Fruit fly (Drosophila melanogaster) whole organism, adult: ENCODE data around the gene CG16984.

Experiments
- CG11617 ChIP-seq: fragments of 200-800 bp; sonication (Bioruptor generic); optimal IDR thresholded peaks from 2 replicates; lab custom pipeline; 2017; ENCODE audit warnings: mild to moderate bottlenecking, missing biosample characterization, missing genetic modification reagents, missing genetic modification characterization
- CG12768 ChIP-seq: fragments of 200-800 bp; sonication (Bioruptor generic); optimal IDR thresholded peaks from 2 replicates; lab custom pipeline; 2017; ENCODE audit warnings: missing biosample characterization, missing genetic modification characterization, mild to moderate bottlenecking, moderate library complexity, missing genetic modification reagents
- CG14711 ChIP-seq: fragments of 200-800 bp; sonication (Bioruptor generic); optimal IDR thresholded peaks from 2 replicates; lab custom pipeline; 2018; ENCODE audit warnings: missing biosample characterization, mild to moderate bottlenecking, missing genetic modification characterization, moderate library complexity
- CG1620 ChIP-seq: fragments of 200-800 bp; sonication (Bioruptor generic); optimal IDR thresholded peaks from 2 replicates; lab custom pipeline; 2016; ENCODE audit warnings: missing biosample characterization, missing genetic modification characterization
- CG33017 ChIP-seq: fragments of 200-800 bp; sonication (Bioruptor generic); optimal IDR thresholded peaks from 2 replicates; lab custom pipeline; 2018; ENCODE audit warnings: missing biosample characterization, mild to moderate bottlenecking, missing genetic modification characterization, moderate library complexity
- CG5204 ChIP-seq: fragments of 200-800 bp; sonication (Bioruptor generic); optimal IDR thresholded peaks from 2 replicates; lab custom pipeline; 2016; ENCODE audit warnings: missing biosample characterization, missing genetic modification characterization
- CG7045 ChIP-seq: fragments of 200-800 bp; sonication (Bioruptor generic); optimal IDR thresholded peaks from 2 replicates; lab custom pipeline; 2017; ENCODE audit warnings: missing biosample characterization, mild to moderate bottlenecking, missing genetic modification characterization
- CG7101 ChIP-seq: fragments of 200-800 bp; sonication (Bioruptor generic); optimal IDR thresholded peaks from 2 replicates; lab custom pipeline; 2018; ENCODE audit warnings: missing biosample characterization, mild to moderate bottlenecking, missing genetic modification characterization, moderate library complexity
- Clk ChIP-seq: fragments of 200-800 bp; sonication (Bioruptor generic); optimal IDR thresholded peaks from 2 replicates; lab custom pipeline; 2017; ENCODE audit warnings: missing biosample characterization, missing genetic modification characterization
- Crg-1 ChIP-seq: fragments of 200-800 bp; sonication (Bioruptor generic); optimal IDR thresholded peaks from 2 replicates; lab custom pipeline; 2016; ENCODE audit warnings: missing biosample characterization, missing genetic modification characterization
- Hr96 ChIP-seq: fragments of 200-800 bp; sonication (Bioruptor generic); optimal IDR thresholded peaks from 2 replicates; lab custom pipeline; 2016; ENCODE audit warnings: missing biosample characterization, missing genetic modification characterization
- Mnt ChIP-seq: fragments of 200-800 bp; sonication (Bioruptor generic); optimal IDR thresholded peaks from 2 replicates; lab custom pipeline; 2016; ENCODE audit warnings: missing biosample characterization, mild to moderate bottlenecking, missing genetic modification characterization
- bab1 ChIP-seq: fragments of 200-800 bp; sonication (Bioruptor generic); optimal IDR thresholded peaks from 3 replicates; lab custom pipeline; 2019; ENCODE audit warnings: missing biosample characterization, mild to moderate bottlenecking, missing genetic modification characterization, moderate library complexity
- cic ChIP-seq: fragments of 200-800 bp; sonication (Bioruptor generic); optimal IDR thresholded peaks from 2 replicates; lab custom pipeline; 2017; ENCODE audit warnings: missing biosample characterization, mild to moderate bottlenecking, missing genetic modification characterization, moderate library complexity
- cnc ChIP-seq, 2 experiments: fragments of >200 bp; optimal IDR thresholded peaks; 2 replicates each; lab custom pipeline; 2017
- kay ChIP-seq: fragments of 200-800 bp; sonication (Bioruptor generic); peaks from one replicate; lab custom pipeline; 2016; ENCODE audit warnings: missing biosample characterization, missing genetic modification characterization, borderline replicate concordance
- ovo ChIP-seq: fragments of 200-800 bp; sonication (Bioruptor generic); optimal IDR thresholded peaks from 2 replicates; lab custom pipeline; 2016; ENCODE audit warnings: missing biosample characterization, missing genetic modification characterization
- pad ChIP-seq: fragments of 200-800 bp; sonication (Bioruptor generic); optimal IDR thresholded peaks from 3 replicates; lab custom pipeline; 2017; ENCODE audit warnings: missing biosample characterization, missing genetic modification characterization, mild to moderate bottlenecking, moderate library complexity, missing genetic modification reagents
- tj ChIP-seq: fragments of 200-800 bp; sonication (Bioruptor generic); optimal IDR thresholded peaks from 3 replicates; lab custom pipeline; 2017; ENCODE audit warnings: missing biosample characterization, mild to moderate bottlenecking, missing genetic modification characterization, moderate library complexity
- toe ChIP-seq: fragments of 200-800 bp; sonication (Bioruptor generic); optimal IDR thresholded peaks from 2 replicates; lab custom pipeline; 2016; ENCODE audit warnings: missing biosample characterization, missing genetic modification characterization

CG16984 gene

DNA sequence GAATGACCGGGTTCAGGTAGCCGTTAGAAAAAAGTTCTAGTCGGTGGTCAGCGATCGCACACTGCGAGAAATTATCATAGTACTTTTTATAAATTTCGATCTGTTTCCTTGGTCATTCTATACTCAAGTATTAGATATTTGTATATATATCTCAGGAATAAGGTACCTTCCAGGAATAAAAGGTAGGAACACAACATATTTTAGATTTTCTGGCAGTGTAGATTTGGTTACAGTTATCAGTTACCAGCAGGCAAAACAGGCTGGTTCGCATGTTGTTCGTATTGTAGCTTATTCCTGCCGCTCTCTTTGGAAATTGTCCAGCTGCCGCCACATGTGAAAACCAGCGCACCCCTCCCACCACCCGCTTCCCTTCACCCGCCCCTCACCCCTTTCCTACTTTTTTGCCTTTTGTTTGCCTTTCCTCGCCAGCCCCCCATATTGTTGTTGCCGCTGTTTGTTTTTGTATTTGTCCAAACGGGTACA is 14.2 kb upstream of the CG16984 start:
- TF ChIP-seq Hr96 (peak; percentile 11), Clk (peak; percentile 6), bab1 (GFP tag; lab: Kevin White, UChicago) (peak; percentile 16), kay (no peak), CG33017 (peak; percentile 43), CG12768 (GFP tag; lab: Kevin White, UChicago) (peak; percentile 31), CG14711 (peak; percentile 60), CG5204 (GFP tag; lab: Kevin White, UChicago) (no peak), Mnt (GFP tag; lab: Kevin White, UChicago) (no peak), cnc (optimal IDR thresholded peaks at IDR 0.05; lab: Kevin White, UChicago) (no peak), ovo (GFP tag; lab: Kevin White, UChicago) (no peak), tj (GFP tag; lab: Kevin White, UChicago) (peak; percentile 52), CG7045 (GFP tag; lab: Kevin White, UChicago) (peak; percentile 62), Crg-1 (GFP tag; lab: Kevin White, UChicago) (no peak), pad (peak; percentile 20), CG7101 (tag; lab: Kevin White, UChicago) (peak; percentile 65), toe (no peak), cic (GFP tag; lab: Kevin White, UChicago) (peak; percentile 18), CG1620 (GFP tag; lab: Kevin White, UChicago) (no peak), CG11617 (GFP tag; lab: Kevin White, UChicago) (peak; percentile 54)

DNA sequence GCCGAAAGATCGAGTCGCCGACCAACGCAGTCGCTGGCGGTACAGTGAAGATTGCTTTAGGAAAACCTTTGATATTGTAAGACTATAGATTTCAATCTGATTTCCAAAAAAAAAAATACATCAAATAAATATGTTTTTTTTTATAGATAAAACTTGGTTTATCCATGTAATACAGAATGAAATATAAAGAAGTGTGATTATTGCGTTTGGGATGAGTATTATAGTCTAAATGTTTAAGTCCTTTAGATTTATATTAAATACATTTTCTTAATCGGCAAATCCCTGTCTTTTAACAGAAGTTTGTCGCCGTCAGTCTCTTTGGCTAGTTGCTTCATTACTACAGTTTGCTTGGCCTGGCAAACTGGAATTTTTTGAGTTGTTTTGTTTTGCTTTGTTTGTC is 13.7 kb upstream of the CG16984 start:
- no peak for TF ChIP-seq CG14711
- TF ChIP-seq toe: no peak
- no peak for TF ChIP-seq CG1620 (GFP tag; lab: Kevin White, UChicago)
- no peak for TF ChIP-seq cnc (optimal IDR thresholded peaks at IDR 0.05; lab: Kevin White, UChicago)
- TF ChIP-seq pad: no peak
- TF ChIP-seq Hr96: no peak
- no peak for TF ChIP-seq CG12768 (GFP tag; lab: Kevin White, UChicago)
- TF ChIP-seq kay: no peak
- TF ChIP-seq Clk: no peak
- no peak for TF ChIP-seq CG11617 (GFP tag; lab: Kevin White, UChicago)
- TF ChIP-seq tj (GFP tag; lab: Kevin White, UChicago): no peak
- no peak for TF ChIP-seq CG5204 (GFP tag; lab: Kevin White, UChicago)
- TF ChIP-seq CG7101 (tag; lab: Kevin White, UChicago): no peak
- no peak for TF ChIP-seq Mnt (GFP tag; lab: Kevin White, UChicago)
- TF ChIP-seq CG7045 (GFP tag; lab: Kevin White, UChicago): no peak
- TF ChIP-seq Crg-1 (GFP tag; lab: Kevin White, UChicago): no peak
- no peak for TF ChIP-seq CG33017
- no peak for TF ChIP-seq ovo (GFP tag; lab: Kevin White, UChicago)
- no peak for TF ChIP-seq cic (GFP tag; lab: Kevin White, UChicago)
- no peak for TF ChIP-seq bab1 (GFP tag; lab: Kevin White, UChicago)

dm6 chr3L:2582290-2582689 is 13.3 kb upstream of the CG16984 start:
- TF ChIP-seq CG1620 (GFP tag; lab: Kevin White, UChicago): no peak
- TF ChIP-seq Mnt (GFP tag; lab: Kevin White, UChicago): no peak
- TF ChIP-seq bab1 (GFP tag; lab: Kevin White, UChicago): no peak
- TF ChIP-seq cic (GFP tag; lab: Kevin White, UChicago): no peak
- no peak for TF ChIP-seq CG11617 (GFP tag; lab: Kevin White, UChicago)
- TF ChIP-seq cnc (optimal IDR thresholded peaks at IDR 0.05; lab: Kevin White, UChicago): no peak
- TF ChIP-seq CG5204 (GFP tag; lab: Kevin White, UChicago): no peak
- TF ChIP-seq Clk: no peak
- no peak for TF ChIP-seq pad
- no peak for TF ChIP-seq CG14711
- no peak for TF ChIP-seq CG7045 (GFP tag; lab: Kevin White, UChicago)
- no peak for TF ChIP-seq ovo (GFP tag; lab: Kevin White, UChicago)
- no peak for TF ChIP-seq tj (GFP tag; lab: Kevin White, UChicago)
- no peak for TF ChIP-seq CG12768 (GFP tag; lab: Kevin White, UChicago)

DNA sequence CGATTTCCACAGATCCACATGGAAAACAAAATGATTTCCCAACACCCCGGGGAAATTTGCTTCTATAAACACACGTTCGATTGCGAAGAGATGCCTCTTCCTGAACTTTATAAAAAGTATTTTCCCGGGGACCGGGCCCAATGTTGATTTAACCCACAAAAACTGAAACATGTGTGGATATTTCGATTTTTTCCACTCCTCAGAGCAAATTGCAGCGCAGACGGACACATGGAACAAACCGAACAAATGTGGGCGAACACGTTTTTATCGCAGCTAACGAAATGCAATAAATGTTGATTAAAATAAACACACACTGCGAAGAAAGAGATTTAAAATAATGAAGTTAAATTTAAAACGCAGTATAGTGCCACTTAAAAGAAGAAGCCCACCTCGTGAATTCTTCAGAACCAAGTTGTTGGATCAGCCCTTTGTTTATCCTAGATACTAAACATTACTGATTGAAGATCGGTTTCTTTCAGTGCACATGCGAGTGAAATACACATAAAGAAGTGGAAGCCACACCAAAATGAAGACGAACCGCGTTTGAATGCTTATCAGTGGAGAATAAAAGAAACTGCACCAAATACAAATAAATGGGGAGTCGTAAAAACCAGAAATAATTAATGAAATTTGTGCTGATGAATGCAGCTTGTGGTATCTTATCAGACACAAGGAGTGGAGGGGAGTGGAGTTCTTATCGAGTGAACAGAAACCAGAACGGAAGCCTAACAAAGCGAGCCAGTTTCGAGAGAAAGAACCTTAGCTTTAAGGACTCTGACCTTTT is 12.6 kb upstream of the CG16984 start:
- TF ChIP-seq toe (no peak), kay (peak; percentile 83), CG5204 (GFP tag; lab: Kevin White, UChicago) (no peak), CG33017 (no peak), CG7045 (GFP tag; lab: Kevin White, UChicago) (no peak), Clk (no peak), CG7101 (tag; lab: Kevin White, UChicago) (peak; percentile 24), CG1620 (GFP tag; lab: Kevin White, UChicago) (no peak), cnc (optimal IDR thresholded peaks at IDR 0.05; lab: Kevin White, UChicago) (no peak), CG11617 (GFP tag; lab: Kevin White, UChicago) (no peak), Crg-1 (GFP tag; lab: Kevin White, UChicago) (no peak), bab1 (GFP tag; lab: Kevin White, UChicago) (no peak), CG14711 (peak; percentile 25), pad (no peak), ovo (GFP tag; lab: Kevin White, UChicago) (no peak), CG12768 (GFP tag; lab: Kevin White, UChicago) (peak; percentile 13), tj (GFP tag; lab: Kevin White, UChicago) (peak; percentile 28), cic (GFP tag; lab: Kevin White, UChicago) (no peak), Mnt (GFP tag; lab: Kevin White, UChicago) (no peak), Hr96 (no peak)

DNA sequence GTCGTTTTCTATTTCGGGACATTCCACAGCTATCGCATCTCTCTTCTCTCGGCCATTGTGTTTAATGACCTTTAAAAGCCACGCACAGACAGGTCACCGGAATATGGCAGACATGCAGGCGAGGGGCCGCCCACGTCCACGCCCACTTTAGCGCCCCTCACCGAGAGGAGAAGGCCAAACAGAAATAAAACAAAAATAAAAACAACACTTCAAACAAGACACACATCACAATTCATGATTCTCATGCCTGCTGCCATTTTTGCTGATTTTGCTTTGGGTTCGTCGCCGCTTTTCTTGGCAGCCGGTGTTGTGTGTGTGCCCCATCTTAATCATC is 12.1 kb upstream of the CG16984 start:
- TF ChIP-seq CG14711 (no peak), pad (no peak), CG12768 (GFP tag; lab: Kevin White, UChicago) (no peak), kay (no peak), Hr96 (no peak), tj (GFP tag; lab: Kevin White, UChicago) (no peak), bab1 (GFP tag; lab: Kevin White, UChicago) (no peak), CG5204 (GFP tag; lab: Kevin White, UChicago) (no peak)
